Worm (Caenorhabditis elegans): Measurements from ENCODE around the gene F44B9.5.

ce11 chrIII:7977224-7977623, 39.1 kb downstream of the F44B9.5 start:
- TF ChIP-seq ama-1 (optimal IDR thresholded peaks at IDR 0.05) (peak; percentile 24), ztf-11 (tag; optimal IDR thresholded peaks at IDR 0.05) (no peak), fos-1 (tag; optimal IDR thresholded peaks at IDR 0.05) (no peak), egl-27 (tag; optimal IDR thresholded peaks at IDR 0.05) (no peak), unc-39 (tag; optimal IDR thresholded peaks at IDR 0.05) (no peak), mbf-1 (tag; optimal IDR thresholded peaks at IDR 0.05) (no peak), elt-3 (tag; optimal IDR thresholded peaks at IDR 0.05) (no peak), nhr-77 (tag; optimal IDR thresholded peaks at IDR 0.05) (no peak), sma-3 (GFP tag; optimal IDR thresholded peaks at IDR 0.05) (peak; percentile 11), aly-2 (tag; optimal IDR thresholded peaks at IDR 0.05) (no peak), ztf-4 (tag; optimal IDR thresholded peaks at IDR 0.05) (no peak), snpc-4 (tag; optimal IDR thresholded peaks at IDR 0.05) (no peak)
